Worm (Caenorhabditis elegans): ENCODE measurements around the gene F16G10.14.

Gene F16G10.14

DNA sequence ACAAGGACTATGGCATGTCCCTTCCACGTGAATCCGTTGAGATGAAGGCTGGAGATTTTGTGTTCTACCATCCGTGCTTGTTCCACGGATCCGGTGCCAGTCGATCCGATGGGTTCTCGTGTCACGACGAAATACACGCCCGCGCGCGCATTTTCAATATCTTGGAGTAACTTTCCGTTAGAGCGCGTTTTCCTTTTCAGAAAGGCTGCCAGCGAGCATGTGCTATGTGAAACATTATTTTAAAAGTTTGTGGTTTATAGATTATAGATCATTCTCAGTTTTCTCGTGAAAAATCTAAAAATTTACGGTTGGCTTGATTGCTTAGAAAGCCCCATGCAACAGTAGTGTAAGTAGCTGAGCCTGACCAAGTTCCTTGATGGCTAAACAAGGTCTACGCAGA is 20.1 kb upstream of the F16G10.14 start, which contains the start of gene fbxc-20:
fbxc-20 (plus strand) TSS at position 301 of the 400 bp plus-strand sequence.
- TF ChIP-seq snpc-4 (tag; optimal IDR thresholded peaks at IDR 0.05) (no peak), lsy-12 (tag; optimal IDR thresholded peaks at IDR 0.05) (no peak), ceh-82 (tag; optimal IDR thresholded peaks at IDR 0.05) (no peak)

DNA sequence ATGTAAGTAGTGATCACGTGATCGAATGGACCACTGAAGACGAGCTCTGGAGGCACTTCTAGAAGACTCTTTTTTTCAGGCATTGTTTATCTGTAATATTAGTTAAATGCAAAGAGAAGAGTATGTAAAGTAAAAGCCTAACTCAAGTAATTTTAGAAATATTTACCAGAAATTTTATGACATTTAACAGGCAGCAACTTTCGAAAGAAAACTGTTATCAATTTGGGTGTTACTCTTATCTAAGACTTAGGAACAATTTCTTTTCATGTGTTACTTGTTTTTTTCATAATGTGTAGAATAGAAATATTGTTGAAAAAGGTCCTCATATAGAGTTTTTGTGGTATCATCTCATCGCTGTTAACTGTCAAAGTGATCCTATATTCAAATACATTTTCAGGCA is 19.1 kb upstream of the F16G10.14 start, which contains the start of the genes F42G2.5 and F42G2.7:
F42G2.5 (minus strand) TSS at position 101 of the 400 bp plus-strand sequence.
F42G2.7 (plus strand) TSS at position 270 of the 400 bp plus-strand sequence.
- peak; percentile 44 for TF ChIP-seq elt-2 (tag; optimal IDR thresholded peaks at IDR 0.05)
- TF ChIP-seq nhr-77 (tag; optimal IDR thresholded peaks at IDR 0.05): no peak
- TF ChIP-seq daf-12 (tag; optimal IDR thresholded peaks at IDR 0.05): no peak

DNA sequence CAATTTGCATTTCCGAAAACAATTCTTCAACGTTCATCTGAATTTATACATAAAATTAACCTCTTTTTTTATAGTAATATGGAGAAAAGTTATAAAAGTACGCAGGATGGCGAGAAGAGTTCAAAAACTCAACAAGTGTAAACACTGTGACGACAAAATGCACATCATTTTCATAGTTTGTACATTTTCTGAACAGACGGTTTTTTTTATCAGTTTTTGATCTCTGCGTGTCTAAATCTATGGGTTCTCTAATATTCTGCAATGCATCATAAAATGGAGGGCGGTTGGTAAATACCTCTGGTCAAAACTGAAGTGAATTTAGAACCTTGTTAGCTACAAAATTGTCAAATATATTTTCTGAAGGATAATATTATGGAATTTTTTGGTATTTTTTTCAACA is 16.7 kb upstream of the F16G10.14 start, which contains the start of gene fbxa-4:
fbxa-4 (minus strand) TSS at position 93 of the 400 bp plus-strand sequence.
- TF ChIP-seq jun-1 (tag; optimal IDR thresholded peaks at IDR 0.05): peak; percentile 16
- TF ChIP-seq pqm-1 (tag; optimal IDR thresholded peaks at IDR 0.05): peak; percentile 70
- peak; percentile 76 for TF ChIP-seq elt-2 (tag; optimal IDR thresholded peaks at IDR 0.05)
- no peak for TF ChIP-seq elt-1 (tag; optimal IDR thresholded peaks at IDR 0.05)
- TF ChIP-seq pha-4 (tag; optimal IDR thresholded peaks at IDR 0.05): peak; percentile 72

DNA sequence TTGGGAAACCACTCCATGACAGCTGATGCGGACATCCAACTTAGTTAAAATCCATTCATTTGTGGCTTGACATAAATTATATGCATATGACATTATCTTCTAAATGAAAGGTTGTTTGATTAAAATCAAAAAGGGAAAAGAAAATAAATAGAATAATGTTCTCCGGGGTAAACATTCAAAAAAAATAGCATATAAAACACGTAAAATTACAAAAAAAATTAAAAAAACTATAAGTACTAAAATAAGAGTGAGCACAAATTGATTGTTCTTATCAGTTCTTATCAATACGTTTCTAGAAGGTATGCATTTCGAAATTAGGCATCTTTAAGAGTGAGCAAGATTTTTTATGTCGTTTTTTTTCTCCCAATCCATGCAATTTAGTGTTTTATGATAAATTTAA is 13.9 kb upstream of the F16G10.14 start, which contains the start of gene fbxa-182:
fbxa-182 (minus strand) TSS at position 101 of the 400 bp plus-strand sequence.
- TF ChIP-seq pha-4 (tag; optimal IDR thresholded peaks at IDR 0.05) (peak; percentile 8), nhr-25 (tag; optimal IDR thresholded peaks at IDR 0.05) (no peak), elt-2 (tag; optimal IDR thresholded peaks at IDR 0.05) (peak; percentile 54), unc-62 (GFP tag; optimal IDR thresholded peaks at IDR 0.05) (no peak), pqm-1 (tag; optimal IDR thresholded peaks at IDR 0.05) (peak; percentile 37), ceh-28 (tag; optimal IDR thresholded peaks at IDR 0.05) (no peak), nhr-237 (tag; optimal IDR thresholded peaks at IDR 0.05) (no peak)

DNA sequence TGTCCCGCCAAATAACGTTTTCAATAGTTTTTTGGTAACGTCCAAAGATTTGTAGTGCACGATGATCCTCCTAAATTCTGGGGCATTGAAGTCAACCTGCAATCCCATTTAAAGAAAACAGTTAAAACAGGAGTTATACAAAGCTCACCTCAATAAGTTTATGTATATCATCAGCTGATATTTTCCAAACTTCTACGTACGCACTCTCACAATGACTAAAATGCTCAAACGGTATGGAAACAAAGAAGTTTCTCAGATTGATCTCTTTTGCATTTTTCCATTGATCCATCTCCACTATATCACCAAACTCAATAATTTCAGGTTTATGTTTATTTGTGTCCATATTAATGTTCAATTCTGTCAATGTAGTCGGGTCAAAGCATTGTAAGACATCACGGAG is 12.8 kb upstream of the F16G10.14 start:
- TF ChIP-seq nhr-11 (tag; optimal IDR thresholded peaks at IDR 0.05) (no peak), nhr-237 (tag; optimal IDR thresholded peaks at IDR 0.05) (no peak), unc-39 (tag; optimal IDR thresholded peaks at IDR 0.05) (no peak), nhr-25 (tag; optimal IDR thresholded peaks at IDR 0.05) (no peak), nhr-76 (tag; optimal IDR thresholded peaks at IDR 0.05) (no peak), lin-15B (tag; optimal IDR thresholded peaks at IDR 0.05) (no peak), ztf-4 (tag; optimal IDR thresholded peaks at IDR 0.05) (no peak), ceh-28 (tag; optimal IDR thresholded peaks at IDR 0.05) (no peak), nhr-28 (tag; optimal IDR thresholded peaks at IDR 0.05) (no peak), fkh-2 (tag; optimal IDR thresholded peaks at IDR 0.05) (no peak), elt-2 (tag; optimal IDR thresholded peaks at IDR 0.05) (no peak)

DNA sequence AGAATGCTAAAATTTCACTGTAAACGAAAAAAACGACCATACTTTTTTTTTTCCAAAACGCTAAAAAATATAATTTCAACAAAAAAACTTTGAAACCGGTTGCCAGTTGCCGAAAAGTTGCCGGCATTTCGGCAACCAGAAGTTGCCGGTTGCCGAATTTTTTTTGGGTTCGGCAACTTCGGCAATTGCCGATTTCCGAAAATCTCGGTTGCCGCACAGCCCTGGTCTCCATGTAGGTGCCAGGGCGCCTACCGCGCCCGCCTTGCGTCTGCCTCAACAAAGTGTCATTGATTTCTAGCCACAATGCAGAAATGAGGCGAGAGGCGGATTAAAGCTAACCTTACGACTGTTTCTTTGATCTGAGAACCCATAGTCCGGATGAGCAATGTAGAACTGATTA is 12.3 kb upstream of the F16G10.14 start:
- TF ChIP-seq nhr-67 (tag; optimal IDR thresholded peaks at IDR 0.05): no peak
- no peak for TF ChIP-seq skn-1 (tag; optimal IDR thresholded peaks at IDR 0.05)
- no peak for TF ChIP-seq elt-2 (tag; optimal IDR thresholded peaks at IDR 0.05)
- no peak for TF ChIP-seq unc-39 (tag; optimal IDR thresholded peaks at IDR 0.05)
- TF ChIP-seq mml-1 (tag; optimal IDR thresholded peaks at IDR 0.05): no peak
- no peak for TF ChIP-seq ceh-82 (tag; optimal IDR thresholded peaks at IDR 0.05)
- TF ChIP-seq nhr-77 (tag; optimal IDR thresholded peaks at IDR 0.05): no peak
- TF ChIP-seq tbx-2 (tag; optimal IDR thresholded peaks at IDR 0.05): no peak
- TF ChIP-seq eor-1 (tag; optimal IDR thresholded peaks at IDR 0.05): no peak
- TF ChIP-seq lin-39 (tag; optimal IDR thresholded peaks at IDR 0.05): no peak
- TF ChIP-seq fos-1 (tag; optimal IDR thresholded peaks at IDR 0.05): no peak
- no peak for TF ChIP-seq nhr-23 (tag; optimal IDR thresholded peaks at IDR 0.05)
- TF ChIP-seq fkh-10 (GFP tag; optimal IDR thresholded peaks at IDR 0.05): no peak
- TF ChIP-seq elt-3 (tag; optimal IDR thresholded peaks at IDR 0.05): no peak
- TF ChIP-seq snpc-4 (tag; optimal IDR thresholded peaks at IDR 0.05): no peak
- TF ChIP-seq nhr-43 (tag; optimal IDR thresholded peaks at IDR 0.05; ENCODE audit: poor library complexity, severe bottlenecking): no peak
- TF ChIP-seq jun-1 (tag; optimal IDR thresholded peaks at IDR 0.05): no peak
- TF ChIP-seq ama-1 (optimal IDR thresholded peaks at IDR 0.05): no peak
- TF ChIP-seq unc-62 (GFP tag; optimal IDR thresholded peaks at IDR 0.05): no peak
- TF ChIP-seq nhr-12 (tag; optimal IDR thresholded peaks at IDR 0.05): no peak
